Worm (Caenorhabditis elegans): ENCODE results near the gene clec-49.

- TF ChIP-seq tbx-37 (GFP tag; conservative IDR thresholded peaks at IDR 0.05) (no peak), B0310.2 (tag; optimal IDR thresholded peaks at IDR 0.05) (no peak), tbx-11 (GFP tag; IDR thresholded peaks at IDR 0.05) (no peak), ama-1 (optimal IDR thresholded peaks at IDR 0.05) (no peak), F13C5.2 (tag; optimal IDR thresholded peaks at IDR 0.05) (no peak), sea-1 (GFP tag; conservative IDR thresholded peaks at IDR 0.05) (0 out of 2 replicates have a peak, but pooled peaks have one; percentile 32), scrt-1 (GFP tag; IDR thresholded peaks at IDR 0.05) (no peak), aly-1 (tag; optimal IDR thresholded peaks at IDR 0.05) (no peak), hmbx-1 (tag; optimal IDR thresholded peaks at IDR 0.05) (no peak), ceh-13 (GFP tag; optimal IDR thresholded peaks at IDR 0.05) (no peak), flt-1 (GFP tag; IDR thresholded peaks at IDR 0.05) (no peak), hnd-1 (tag; optimal IDR thresholded peaks at IDR 0.05) (no peak), tra-4 (tag; optimal IDR thresholded peaks at IDR 0.05) (no peak)
These were observed 7.2 kb downstream of the clec-49 start for ce11 chrV:19743794-19744193.

All from whole organism, early embryonic.